Fruit fly (Drosophila melanogaster) whole organism: Measurements from ENCODE around the gene CG42718.

Experiments
- CG8478 ChIP-seq: fragments of >200 bp; optimal IDR thresholded peaks from 2 replicates; lab custom pipeline; 2018; ENCODE audit warnings: inconsistent platforms
- Dll ChIP-seq: fragments of >200 bp; optimal IDR thresholded peaks from 2 replicates; lab custom pipeline; 2017
- EcR ChIP-seq, 2 experiments: fragments of >200 bp; optimal IDR thresholded peaks; 2 replicates each; lab custom pipeline; 2017; ENCODE audit warnings: missing biosample characterization in 2 of 2, missing genetic modification characterization in 2 of 2, missing genetic modification reagents in 2 of 2
- pan ChIP-seq: fragments of >200 bp; optimal IDR thresholded peaks from 2 replicates; lab custom pipeline; 2017
- psq ChIP-seq: fragments of >200 bp; optimal IDR thresholded peaks from 2 replicates; lab custom pipeline; 2017
- usp ChIP-seq: fragments of >200 bp; optimal IDR thresholded peaks from 2 replicates; lab custom pipeline; 2017; ENCODE audit warnings: missing biosample characterization, missing genetic modification characterization, mixed read lengths

The CG42718 gene

DNA sequence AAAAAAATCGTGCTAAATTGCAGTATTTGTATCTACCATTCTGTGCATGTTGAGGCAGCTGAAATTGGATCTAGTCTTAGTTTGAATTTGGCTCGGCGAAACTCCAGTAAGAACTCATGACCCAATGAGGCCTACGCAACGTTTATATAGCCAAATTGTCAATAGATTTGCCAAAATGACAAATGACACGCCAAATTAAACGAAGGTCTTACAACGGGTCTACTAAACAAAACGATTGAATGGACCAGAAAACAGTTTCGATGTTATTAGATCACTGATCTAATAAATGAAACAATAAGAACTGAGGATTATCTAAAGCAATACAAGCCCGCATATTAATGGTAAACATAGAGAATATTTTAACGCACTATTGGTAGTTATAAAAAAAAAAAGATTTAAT is at the start of gene CG42718:
TSS of gene CG42718 (minus strand) at position 101 of the 400 bp plus-strand sequence.
- TF ChIP-seq CG8478 (lab: Kevin White, UChicago) (no peak), psq (no peak), Dll (lab: Kevin White, UChicago) (no peak), EcR (GFP tag; optimal IDR thresholded peaks at IDR 0.05; lab: Kevin White, UChicago) (no peak), pan (lab: Kevin White, UChicago) (no peak), usp (no peak)

DNA sequence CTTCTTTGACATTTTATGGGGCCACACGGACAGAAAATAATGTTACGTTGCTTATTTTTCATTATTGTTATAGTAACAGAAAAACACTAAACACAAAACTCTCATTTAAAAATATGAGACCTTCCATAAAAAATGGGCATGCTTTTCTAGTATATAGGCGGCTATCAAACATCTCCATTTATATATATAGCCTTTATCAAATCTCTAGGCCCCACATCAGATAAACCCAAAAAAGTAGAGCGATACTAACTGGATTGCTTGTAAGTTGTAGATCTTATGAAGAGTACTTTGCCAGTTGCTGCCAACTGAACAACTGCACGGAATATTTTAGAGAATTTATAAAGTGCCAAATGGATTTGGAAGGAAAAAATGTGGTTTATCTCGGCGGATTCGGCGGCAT is 48.5 kb upstream of the CG42718 start, which contains the start of gene CG18814:
TSS of gene CG18814 (plus strand) at position 301 of the 400 bp plus-strand sequence.
- TF ChIP-seq psq (no peak), CG8478 (lab: Kevin White, UChicago) (no peak), Dll (lab: Kevin White, UChicago) (no peak), pan (lab: Kevin White, UChicago) (no peak), EcR (GFP tag; optimal IDR thresholded peaks at IDR 0.05; lab: Kevin White, UChicago) (no peak), usp (no peak)

DNA sequence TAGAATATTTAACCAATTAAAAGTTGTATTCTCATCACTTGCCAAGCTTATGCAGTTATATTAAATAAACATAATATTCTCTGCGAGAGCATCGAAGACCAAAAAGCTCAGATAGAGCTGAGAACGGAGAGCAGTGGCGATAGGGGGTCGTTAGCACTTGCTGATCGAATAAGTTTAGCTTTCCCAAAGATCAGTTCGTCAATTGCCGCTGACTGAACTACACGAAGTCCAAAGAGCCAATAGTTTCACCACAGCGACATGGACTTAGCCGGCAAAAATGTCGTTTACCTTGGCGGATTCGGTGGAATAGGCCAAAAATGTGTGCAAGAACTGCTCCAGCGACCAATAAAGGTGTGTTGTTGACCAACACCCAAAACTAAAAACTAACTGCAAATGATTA is 47.1 kb upstream of the CG42718 start, which contains the start of gene CG4842:
TSS of gene CG4842 (plus strand) at position 191 of the 400 bp plus-strand sequence.
- TF ChIP-seq Dll (lab: Kevin White, UChicago), result no peak
- no peak for TF ChIP-seq psq
- TF ChIP-seq EcR (GFP tag; optimal IDR thresholded peaks at IDR 0.05; lab: Kevin White, UChicago), result no peak
- no peak for TF ChIP-seq pan (lab: Kevin White, UChicago)
- no peak for TF ChIP-seq CG8478 (lab: Kevin White, UChicago)
- no peak for TF ChIP-seq usp

DNA sequence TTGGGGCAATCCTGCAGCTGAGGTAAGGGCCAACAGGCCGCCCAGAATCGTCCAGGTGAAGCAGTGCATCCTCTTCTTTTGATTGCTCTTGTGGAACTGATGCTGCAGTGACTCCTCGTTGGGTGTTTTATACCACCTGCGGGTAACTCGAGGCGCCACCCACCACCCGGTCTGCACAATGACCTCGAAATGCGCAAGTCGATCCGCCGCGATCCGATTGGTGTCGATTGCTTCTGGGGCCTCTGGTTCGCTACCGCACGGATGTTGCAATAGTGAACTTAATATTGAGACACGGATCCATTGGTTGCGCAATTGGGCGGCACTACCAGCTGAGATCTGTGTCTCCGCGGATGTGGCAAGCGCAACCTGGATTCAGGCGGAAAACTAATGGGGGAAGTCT is 46.2 kb upstream of the CG42718 start, which contains the start of gene Cpr72Ec:
TSS of gene Cpr72Ec (minus strand) at position 101 of the 400 bp plus-strand sequence.
- no peak for TF ChIP-seq psq
- TF ChIP-seq Dll (lab: Kevin White, UChicago), result no peak
- TF ChIP-seq EcR (GFP tag; optimal IDR thresholded peaks at IDR 0.05; lab: Kevin White, UChicago), result no peak
- TF ChIP-seq usp, result no peak
- TF ChIP-seq pan (lab: Kevin White, UChicago), result no peak
- no peak for TF ChIP-seq CG8478 (lab: Kevin White, UChicago)

DNA sequence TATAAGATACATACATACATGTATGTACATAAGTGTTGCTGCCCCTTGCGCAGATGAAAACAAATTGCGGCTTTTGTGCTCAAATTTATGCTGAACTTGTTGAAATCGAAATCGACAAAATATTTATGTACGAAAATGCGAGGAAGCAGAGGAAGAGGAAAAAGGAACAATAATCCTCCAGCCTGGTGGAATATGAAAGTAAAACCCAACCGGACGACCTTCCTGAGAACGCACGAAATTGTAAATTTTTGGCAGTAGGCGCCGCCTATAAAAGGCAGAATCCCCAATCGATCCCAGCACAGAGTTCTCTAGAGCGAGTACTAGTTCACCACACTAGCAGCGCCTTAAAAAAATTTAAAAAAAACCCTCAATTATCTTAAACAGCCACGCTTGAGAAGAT is 43.5 kb upstream of the CG42718 start, which contains the start of gene Cpr72Eb:
TSS of gene Cpr72Eb (plus strand) at position 301 of the 400 bp plus-strand sequence.
- no peak for TF ChIP-seq usp
- no peak for TF ChIP-seq psq
- TF ChIP-seq pan (lab: Kevin White, UChicago), result no peak
- TF ChIP-seq EcR (GFP tag; optimal IDR thresholded peaks at IDR 0.05; lab: Kevin White, UChicago), result no peak
- no peak for TF ChIP-seq Dll (lab: Kevin White, UChicago)
- no peak for TF ChIP-seq CG8478 (lab: Kevin White, UChicago)

DNA sequence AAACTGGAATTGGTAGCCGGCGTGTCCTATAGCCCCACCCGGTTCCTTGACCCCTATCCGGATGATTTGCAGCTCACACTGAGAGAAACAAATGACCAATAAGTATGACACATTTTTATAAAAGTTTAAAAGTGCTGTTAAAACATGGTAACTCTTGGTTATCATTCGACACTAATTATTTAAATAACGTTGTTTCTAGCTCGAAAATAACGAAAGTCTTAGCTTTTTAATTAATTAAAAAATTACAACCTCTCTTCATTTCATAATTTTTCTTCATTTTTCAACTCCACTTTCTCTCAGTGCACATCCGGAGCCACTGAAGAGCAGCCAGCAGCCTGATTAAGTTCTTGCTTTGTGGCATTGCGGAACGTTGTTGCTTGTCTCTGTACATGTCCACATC is 43.1 kb upstream of the CG42718 start:
- TF ChIP-seq pan (lab: Kevin White, UChicago) (no peak), usp (no peak), CG8478 (lab: Kevin White, UChicago) (no peak), Dll (lab: Kevin White, UChicago) (no peak), psq (no peak), EcR (GFP tag; optimal IDR thresholded peaks at IDR 0.05; lab: Kevin White, UChicago) (no peak)

DNA sequence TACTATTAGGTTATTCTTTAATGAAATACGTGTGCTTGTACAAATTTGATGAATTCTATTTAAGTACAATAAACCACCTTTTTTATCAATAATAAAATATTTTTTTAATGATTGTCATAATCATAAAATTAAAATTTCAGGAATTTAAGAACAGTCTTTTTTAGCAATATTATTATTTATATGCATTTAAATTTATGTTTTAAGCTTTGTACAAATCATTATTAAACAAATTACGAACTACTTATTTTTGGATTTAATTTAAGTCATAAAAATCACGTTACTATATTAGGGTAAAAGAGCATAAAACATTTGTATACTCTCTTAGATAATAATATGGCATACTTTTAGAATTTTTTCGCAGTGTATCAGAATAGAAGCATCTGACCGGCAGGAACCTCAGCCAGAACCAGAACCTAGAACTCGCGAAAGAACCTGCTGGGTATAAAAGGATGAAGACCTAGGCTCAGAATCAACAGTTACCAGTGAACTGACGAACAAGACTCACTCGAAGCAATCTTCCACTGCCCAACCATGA is 41.1 kb upstream of the CG42718 start, which contains the start of gene Cpr72Ea:
TSS of gene Cpr72Ea (plus strand) at position 485 of the 535 bp plus-strand sequence.
- no peak for TF ChIP-seq EcR (GFP tag; optimal IDR thresholded peaks at IDR 0.05; lab: Kevin White, UChicago)
- TF ChIP-seq psq, result no peak
- TF ChIP-seq usp, result no peak
- no peak for TF ChIP-seq CG8478 (lab: Kevin White, UChicago)
- TF ChIP-seq pan (lab: Kevin White, UChicago), result no peak
- TF ChIP-seq Dll (lab: Kevin White, UChicago), result no peak

DNA sequence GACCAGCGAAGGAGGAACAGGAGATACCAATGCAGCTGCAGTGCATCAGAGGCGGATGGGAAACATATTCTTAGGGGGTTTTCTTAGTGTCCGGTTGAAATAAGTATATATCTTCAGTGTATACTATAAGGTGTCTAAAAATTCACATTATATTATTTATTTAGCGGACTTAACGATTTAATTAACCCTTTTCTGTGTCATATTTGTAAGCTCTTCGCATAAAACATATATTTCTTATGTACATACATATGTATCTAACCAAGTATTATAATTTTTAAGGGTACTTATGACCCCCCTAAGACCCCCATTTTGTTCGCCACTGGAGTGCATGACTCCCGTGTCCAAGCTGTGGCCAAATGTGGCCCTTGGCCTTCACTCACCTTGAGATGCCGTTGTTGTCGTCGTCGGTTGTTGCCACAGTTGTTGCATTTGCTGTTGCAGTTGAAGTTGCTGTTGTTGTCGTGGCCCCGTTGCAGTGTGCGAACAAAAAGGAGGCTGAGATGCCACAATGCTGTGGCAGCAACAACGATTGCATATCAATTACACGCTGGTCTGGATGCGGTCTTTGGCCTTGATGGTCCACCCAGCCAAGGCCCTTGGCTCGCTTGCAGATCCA is 40.2 kb upstream of the CG42718 start:
- TF ChIP-seq psq (no peak), CG8478 (lab: Kevin White, UChicago) (no peak), Dll (lab: Kevin White, UChicago) (no peak), usp (no peak), pan (lab: Kevin White, UChicago) (no peak)

DNA sequence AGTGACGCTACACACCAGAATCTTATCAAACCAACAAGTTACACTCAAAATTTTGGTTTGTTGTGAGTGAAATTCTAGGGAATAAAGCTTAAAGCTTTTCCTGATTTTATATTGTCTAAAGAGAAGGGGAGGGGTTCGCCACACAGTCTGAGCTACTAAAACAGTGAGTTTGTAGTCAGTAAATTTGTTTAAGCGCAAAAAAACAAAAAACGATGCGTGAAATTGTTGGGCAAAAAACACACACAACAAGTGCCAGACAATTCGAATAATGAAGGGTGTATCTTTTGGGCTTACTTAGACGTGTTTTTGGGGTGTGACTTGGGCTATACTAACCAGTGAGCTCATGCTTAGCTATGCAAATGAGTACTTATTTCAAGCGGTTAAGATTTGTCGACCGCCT is 38.7 kb upstream of the CG42718 start:
- TF ChIP-seq Dll (lab: Kevin White, UChicago) (no peak), CG8478 (lab: Kevin White, UChicago) (no peak)

DNA sequence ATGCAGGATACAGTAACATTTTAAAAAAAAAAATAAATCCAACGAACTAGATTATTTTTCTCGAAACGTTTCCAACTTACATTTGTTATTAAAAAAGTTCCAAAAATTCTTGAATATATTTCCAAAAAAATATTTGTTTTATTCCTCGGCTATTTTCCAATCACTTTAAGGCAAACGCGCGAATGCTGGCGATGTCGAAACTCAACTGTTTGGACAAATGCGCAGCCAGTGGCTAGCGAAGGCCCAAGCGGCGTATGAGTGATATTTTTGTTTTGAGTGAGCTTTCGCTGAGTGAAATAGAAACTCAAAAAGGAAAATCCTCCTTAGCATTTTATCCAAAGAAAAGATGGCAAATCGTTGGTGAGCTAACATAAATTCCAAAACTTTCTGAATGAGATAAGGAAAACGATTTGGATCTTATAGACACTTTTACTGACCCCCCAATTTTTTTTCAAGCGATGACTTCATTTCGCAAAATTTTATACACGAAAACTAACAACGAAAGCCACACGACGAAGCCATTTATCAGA is 38.2 kb upstream of the CG42718 start, which contains the start of gene ringer:
TSS of gene ringer (minus strand) at position 210 of the 530 bp plus-strand sequence.
- TF ChIP-seq CG8478 (lab: Kevin White, UChicago), result no peak
- TF ChIP-seq pan (lab: Kevin White, UChicago), result no peak
- TF ChIP-seq psq, result no peak
- no peak for TF ChIP-seq usp
- no peak for TF ChIP-seq Dll (lab: Kevin White, UChicago)
- no peak for TF ChIP-seq EcR (GFP tag; optimal IDR thresholded peaks at IDR 0.05; lab: Kevin White, UChicago)

DNA sequence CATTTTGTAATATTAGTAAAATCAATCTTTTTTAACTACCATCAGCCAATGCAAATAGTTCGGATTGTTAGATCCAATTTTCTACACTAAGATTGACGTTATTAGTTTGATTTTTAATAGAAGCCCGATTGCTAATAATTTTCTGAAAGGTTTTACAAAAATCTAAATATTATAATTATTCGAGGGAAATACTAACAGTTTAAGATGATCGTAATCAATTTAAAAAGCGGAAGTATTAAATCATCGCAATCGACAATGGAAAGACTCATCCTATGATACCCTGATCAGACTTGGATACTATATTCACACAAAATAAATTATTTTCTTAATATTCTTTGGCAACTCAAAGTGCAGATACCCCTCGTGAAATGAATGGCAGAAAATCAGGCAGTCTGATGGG is 36.8 kb upstream of the CG42718 start:
- TF ChIP-seq usp, result no peak

DNA sequence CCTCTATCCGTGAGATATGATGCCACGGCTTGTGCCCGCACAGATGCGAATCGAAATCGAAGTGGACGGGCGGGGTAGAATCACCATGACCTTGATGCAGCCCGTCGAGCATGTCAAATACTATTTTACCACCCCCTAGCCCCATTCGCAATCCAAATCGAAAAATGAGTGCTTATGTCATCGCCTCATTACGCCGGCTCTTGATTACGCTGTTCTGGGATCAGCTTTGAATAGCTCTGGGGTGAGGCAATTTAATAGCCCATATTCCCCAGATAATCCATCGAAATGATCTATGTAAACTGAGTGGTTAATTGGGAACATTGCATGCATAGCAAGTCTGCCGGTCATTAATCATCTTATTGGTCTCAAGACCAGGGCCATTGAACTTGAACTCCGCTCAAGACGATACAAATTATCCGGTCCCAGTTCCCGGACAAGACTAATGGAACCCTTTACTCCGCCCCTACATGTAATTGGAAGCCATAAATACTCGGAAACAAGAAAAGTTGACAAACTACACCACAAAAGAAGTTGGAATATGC is 36.2 kb upstream of the CG42718 start:
- peak in 1 of 2 experiments; percentile 64 for TF ChIP-seq EcR (GFP tag; optimal IDR thresholded peaks at IDR 0.05; lab: Kevin White, UChicago)
- no peak for TF ChIP-seq usp
- TF ChIP-seq psq, result no peak
- no peak for TF ChIP-seq Dll (lab: Kevin White, UChicago)
- TF ChIP-seq CG8478 (lab: Kevin White, UChicago), result no peak
- TF ChIP-seq pan (lab: Kevin White, UChicago), result no peak
